Worm (Caenorhabditis elegans): ENCODE measurements around the gene C03E10.3.
A peak's percentile ranks its signal among the peaks of the same experiment; 100 is the strongest.

Gene C03E10.3

DNA sequence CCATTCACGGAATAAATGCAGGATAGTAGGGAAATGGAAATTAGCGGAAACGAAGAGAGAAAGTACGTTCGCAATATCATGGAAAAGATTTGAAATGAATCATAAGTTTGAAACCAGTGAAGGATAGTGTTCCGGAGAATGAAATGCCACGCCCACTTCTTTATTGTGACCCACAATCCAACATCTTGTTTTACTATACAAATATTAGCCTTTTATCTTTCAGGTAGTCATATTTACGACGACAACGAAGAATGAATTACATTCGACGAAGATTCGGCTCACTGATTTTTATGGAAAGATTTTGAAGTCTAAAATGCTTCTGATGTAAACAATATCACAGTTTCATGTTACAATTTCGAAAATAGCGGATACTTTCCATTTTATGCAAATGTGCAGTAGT lies 30.6 kb downstream of the C03E10.3 start, which contains the start of gene cutl-18:
Gene cutl-18 (minus strand): TSS at position 101 of the 400 bp plus-strand sequence.
- TF ChIP-seq ztf-4 (tag; optimal IDR thresholded peaks at IDR 0.05) (no peak), mbf-1 (tag; optimal IDR thresholded peaks at IDR 0.05) (no peak), ZK546.5 (tag; optimal IDR thresholded peaks at IDR 0.05) (no peak), unc-55 (GFP tag; optimal IDR thresholded peaks at IDR 0.05) (no peak), lin-13 (GFP tag; optimal IDR thresholded peaks at IDR 0.05) (no peak), zag-1 (tag; optimal IDR thresholded peaks at IDR 0.05) (no peak)

DNA sequence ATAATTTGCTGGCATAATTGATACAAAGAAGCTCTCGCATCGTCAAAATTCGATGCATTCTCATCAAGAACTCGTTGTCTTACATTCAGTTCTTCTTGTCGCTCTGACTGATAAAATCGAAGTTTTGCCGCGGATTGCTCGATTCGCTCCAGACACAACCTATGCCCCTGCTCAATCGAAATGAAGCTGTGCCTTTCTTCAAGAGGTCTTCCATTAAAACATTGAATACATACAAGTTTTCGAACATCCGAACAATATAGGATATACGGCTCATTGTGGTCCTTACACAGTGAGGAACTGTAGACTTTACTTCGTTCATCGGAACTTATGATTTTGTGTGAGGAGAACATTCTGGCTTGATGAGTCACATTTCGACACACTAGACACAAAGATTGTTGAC lies 34.6 kb downstream of the C03E10.3 start:
- TF ChIP-seq unc-55 (GFP tag; optimal IDR thresholded peaks at IDR 0.05) (no peak), peb-1 (tag; optimal IDR thresholded peaks at IDR 0.05) (no peak), ztf-1 (GFP tag; conservative IDR thresholded peaks at IDR 0.05) (no peak), nhr-77 (tag; optimal IDR thresholded peaks at IDR 0.05) (no peak), unc-39 (tag; optimal IDR thresholded peaks at IDR 0.05) (no peak), nhr-10 (tag; optimal IDR thresholded peaks at IDR 0.05) (no peak), R02D3.7 (tag; optimal IDR thresholded peaks at IDR 0.05) (no peak), ceh-82 (tag; optimal IDR thresholded peaks at IDR 0.05) (no peak), nhr-129 (tag; optimal IDR thresholded peaks at IDR 0.05) (no peak), nhr-25 (tag; optimal IDR thresholded peaks at IDR 0.05) (no peak), nhr-12 (tag; optimal IDR thresholded peaks at IDR 0.05) (no peak), ceh-16 (tag; optimal IDR thresholded peaks at IDR 0.05) (no peak), fos-1 (tag; optimal IDR thresholded peaks at IDR 0.05) (no peak), blmp-1 (tag; optimal IDR thresholded peaks at IDR 0.05; ENCODE audit: insufficient read depth) (no peak), mdl-1 (tag; optimal IDR thresholded peaks at IDR 0.05) (no peak), lin-39 (tag; optimal IDR thresholded peaks at IDR 0.05) (no peak), sma-3 (GFP tag; optimal IDR thresholded peaks at IDR 0.05) (no peak), nhr-237 (tag; optimal IDR thresholded peaks at IDR 0.05) (no peak), lsy-2 (tag; optimal IDR thresholded peaks at IDR 0.05) (no peak)

DNA sequence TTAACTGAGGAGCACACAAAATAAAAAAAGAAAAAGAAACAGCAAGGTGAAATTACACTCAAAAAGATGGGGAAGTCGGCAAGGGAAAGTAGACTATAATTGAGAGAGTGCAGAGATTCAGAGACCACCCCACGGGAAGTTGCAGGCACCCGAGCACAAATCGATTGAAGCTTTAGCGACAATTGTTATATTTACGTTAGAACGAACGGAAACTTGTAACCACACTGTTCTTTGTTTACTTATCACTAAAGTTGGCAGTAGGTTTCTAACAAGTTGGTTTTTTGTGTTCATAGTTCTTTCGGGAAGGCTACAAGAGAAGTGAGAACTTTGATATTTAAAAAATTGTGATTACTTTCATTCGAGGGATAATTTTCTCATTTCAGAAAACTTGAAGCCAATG lies 35.5 kb downstream of the C03E10.3 start, which contains the start of gene F47G9.4:
Gene F47G9.4 (minus strand): TSS at position 98 of the 400 bp plus-strand sequence.
- TF ChIP-seq F13H6.1 (tag; optimal IDR thresholded peaks at IDR 0.05): peak; percentile 50
- peak; percentile 8 for TF ChIP-seq nhr-129 (tag; optimal IDR thresholded peaks at IDR 0.05)
- TF ChIP-seq unc-55 (GFP tag; optimal IDR thresholded peaks at IDR 0.05): no peak
- no peak for TF ChIP-seq unc-62 (GFP tag; optimal IDR thresholded peaks at IDR 0.05)
- no peak for TF ChIP-seq ztf-1 (GFP tag; conservative IDR thresholded peaks at IDR 0.05)

DNA sequence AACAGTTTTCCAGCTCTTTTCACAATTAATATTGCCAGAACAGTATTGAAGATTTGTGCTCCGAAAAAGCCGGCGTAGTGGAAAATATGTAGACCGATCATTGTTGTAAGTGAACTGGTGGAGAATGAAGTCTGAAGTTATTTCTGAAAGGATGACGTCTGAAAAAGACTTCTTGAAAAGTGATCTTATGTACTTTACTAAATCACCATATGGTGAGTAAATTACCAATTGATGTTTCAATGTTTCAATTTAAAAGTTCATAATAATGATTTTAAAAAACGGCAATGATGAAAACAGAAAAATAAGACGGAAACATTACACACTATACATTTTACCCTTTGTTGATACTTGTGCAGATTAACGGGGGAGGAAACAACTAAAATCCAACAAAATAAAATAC lies 37.5 kb downstream of the C03E10.3 start, which contains the start of gene str-141:
Gene str-141 (minus strand): TSS at position 101 of the 400 bp plus-strand sequence.
- no peak for TF ChIP-seq skn-1 (tag; optimal IDR thresholded peaks at IDR 0.05)
- TF ChIP-seq nhr-23 (tag; optimal IDR thresholded peaks at IDR 0.05): no peak
- TF ChIP-seq R02D3.7 (tag; optimal IDR thresholded peaks at IDR 0.05): no peak
- TF ChIP-seq nhr-10 (tag; optimal IDR thresholded peaks at IDR 0.05): no peak

DNA sequence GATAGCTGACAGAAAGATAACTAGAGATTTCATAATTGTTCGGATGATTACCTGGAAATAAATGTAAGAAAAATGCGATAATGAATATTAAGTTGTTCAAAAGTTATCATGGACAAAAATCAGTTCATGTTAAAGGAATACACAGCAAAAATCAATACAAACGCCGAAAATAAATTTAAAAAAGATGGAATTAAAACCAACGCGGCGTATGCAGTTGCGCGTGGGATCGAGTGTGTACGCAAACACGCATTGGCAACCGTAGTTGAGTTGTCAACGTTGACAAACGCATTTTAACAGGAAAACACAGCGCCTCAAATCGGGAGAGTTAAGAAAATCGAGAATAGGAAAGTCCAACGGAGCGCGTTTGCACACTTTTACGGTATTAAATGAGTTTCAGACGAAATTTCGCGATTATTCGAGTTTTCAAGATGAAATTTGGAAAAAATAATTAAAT lies 40.7 kb downstream of the C03E10.3 start, which contains the start of gene tmed-10:
Gene tmed-10 (minus strand): TSS at position 51 of the 454 bp plus-strand sequence.
- TF ChIP-seq lin-39 (tag; optimal IDR thresholded peaks at IDR 0.05) (no peak), sma-3 (GFP tag; optimal IDR thresholded peaks at IDR 0.05) (peak; percentile 54), mdl-1 (tag; optimal IDR thresholded peaks at IDR 0.05) (no peak), zag-1 (tag; optimal IDR thresholded peaks at IDR 0.05) (peak; percentile 47), ztf-1 (GFP tag; conservative IDR thresholded peaks at IDR 0.05) (no peak), F13H6.1 (tag; optimal IDR thresholded peaks at IDR 0.05) (peak; percentile 51), nhr-23 (tag; optimal IDR thresholded peaks at IDR 0.05) (no peak), nhr-6 (tag; optimal IDR thresholded peaks at IDR 0.05) (no peak), C34F6.9 (tag; optimal IDR thresholded peaks at IDR 0.05) (peak; percentile 77), lin-13 (GFP tag; optimal IDR thresholded peaks at IDR 0.05) (peak; percentile 6), unc-55 (GFP tag; optimal IDR thresholded peaks at IDR 0.05) (peak; percentile 61), unc-39 (tag; optimal IDR thresholded peaks at IDR 0.05) (no peak), alr-1 (tag; optimal IDR thresholded peaks at IDR 0.05) (no peak), ZK546.5 (tag; optimal IDR thresholded peaks at IDR 0.05) (no peak), crh-2 (tag; optimal IDR thresholded peaks at IDR 0.05) (peak; percentile 80), snpc-4 (tag; optimal IDR thresholded peaks at IDR 0.05) (peak; percentile 12), nhr-25 (tag; optimal IDR thresholded peaks at IDR 0.05) (no peak), sma-9 (GFP tag; optimal IDR thresholded peaks at IDR 0.05) (peak; percentile 63), sma-9 (tag; optimal IDR thresholded peaks at IDR 0.05) (no peak), mbf-1 (tag; optimal IDR thresholded peaks at IDR 0.05) (no peak), gmeb-1 (tag; optimal IDR thresholded peaks at IDR 0.05) (no peak), nhr-129 (tag; optimal IDR thresholded peaks at IDR 0.05) (peak; percentile 69), lsy-2 (tag; optimal IDR thresholded peaks at IDR 0.05) (peak; percentile 66 to 93), nhr-11 (tag; optimal IDR thresholded peaks at IDR 0.05) (no peak), fos-1 (tag; optimal IDR thresholded peaks at IDR 0.05) (peak; percentile 33)
